Worm (Caenorhabditis elegans): Measurements from ENCODE around the gene slcr-46.1.

slcr-46.1 gene

DNA sequence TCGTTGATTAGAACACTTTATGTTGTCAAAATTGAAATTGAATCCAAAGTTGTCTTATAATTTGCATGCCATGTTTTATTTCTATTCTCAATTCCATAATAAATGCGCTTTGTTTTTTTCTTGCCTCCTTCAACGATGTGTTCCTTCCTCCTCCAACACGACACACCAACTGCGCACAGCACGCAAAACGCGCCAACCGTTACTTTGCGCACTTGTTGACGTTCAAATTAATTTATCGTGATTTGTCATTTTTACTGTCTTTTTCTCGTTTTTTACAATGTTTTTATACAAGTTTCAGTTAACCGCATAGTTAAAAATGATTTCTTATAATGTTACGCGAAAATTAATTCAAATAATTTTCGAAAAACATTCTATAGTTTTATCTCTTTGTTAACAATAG is 44.2 kb upstream of the slcr-46.1 start:
- TF ChIP-seq nhr-28 (tag; optimal IDR thresholded peaks at IDR 0.05) (peak; percentile 35), dmd-6 (GFP tag; IDR thresholded peaks at IDR 0.05) (peak; percentile 31; the same call in 1 of the 2 replicates), hmg-1.1 (GFP tag; IDR thresholded peaks at IDR 0.05) (peak; percentile 62; the same call in 1 of the 2 replicates), dpl-1 (GFP tag; optimal IDR thresholded peaks at IDR 0.05) (peak; percentile 64), lsy-2 (tag; optimal IDR thresholded peaks at IDR 0.05) (no peak), nhr-48 (tag; optimal IDR thresholded peaks at IDR 0.05) (no peak), mes-2 (tag; optimal IDR thresholded peaks at IDR 0.05; ENCODE audit: poor library complexity, severe bottlenecking) (peak; percentile 62), nhr-77 (tag; optimal IDR thresholded peaks at IDR 0.05) (no peak), dve-1 (tag; optimal IDR thresholded peaks at IDR 0.05; ENCODE audit: insufficient read depth) (peak; percentile 43), aha-1 (tag) (peak; percentile 17), mep-1 (tag; optimal IDR thresholded peaks at IDR 0.05) (peak; percentile 77), mxl-3 (GFP tag; optimal IDR thresholded peaks at IDR 0.05) (peak; percentile 54), rbr-2 (tag; optimal IDR thresholded peaks at IDR 0.05) (peak; percentile 65), unc-39 (tag; optimal IDR thresholded peaks at IDR 0.05) (no peak), lin-13 (GFP tag; optimal IDR thresholded peaks at IDR 0.05) (peak; percentile 4), daf-16 (GFP tag; optimal IDR thresholded peaks at IDR 0.05) (no peak), daf-16 (tag; optimal IDR thresholded peaks at IDR 0.05) (peak; percentile 18), hlh-30 (tag; optimal IDR thresholded peaks at IDR 0.05; ENCODE audit: insufficient read depth) (peak; percentile 1), hlh-11 (tag; optimal IDR thresholded peaks at IDR 0.05) (peak; percentile 43)

DNA sequence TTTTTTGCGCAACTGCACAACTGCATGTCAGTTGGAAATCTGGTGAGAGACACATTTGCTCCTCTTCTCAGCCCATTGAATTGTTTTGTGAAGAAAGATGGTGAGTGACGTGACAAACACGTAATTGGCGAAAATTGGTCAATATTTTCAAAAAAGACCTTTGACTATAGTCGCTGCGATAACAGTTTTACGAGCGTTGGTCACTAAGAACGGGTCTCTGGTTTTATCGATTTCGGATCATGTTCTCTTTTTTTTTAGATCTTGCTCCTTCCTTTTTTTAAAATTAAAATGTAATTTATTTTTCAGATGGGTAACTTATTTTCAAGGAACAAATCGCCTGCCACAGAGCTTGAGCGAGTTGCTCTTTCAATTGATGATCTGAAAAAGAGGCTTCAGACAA is 43.7 kb upstream of the slcr-46.1 start, which contains the start of gene lnp-1:
lnp-1 (plus strand) TSS at position 301 of the 400 bp plus-strand sequence.
- no peak for TF ChIP-seq lsy-2 (tag; optimal IDR thresholded peaks at IDR 0.05)
- no peak for TF ChIP-seq nhr-48 (tag; optimal IDR thresholded peaks at IDR 0.05)
- no peak for TF ChIP-seq daf-16 (GFP tag; optimal IDR thresholded peaks at IDR 0.05)
- peak; percentile 69 for TF ChIP-seq daf-16 (tag; optimal IDR thresholded peaks at IDR 0.05)
- TF ChIP-seq nhr-6 (tag; optimal IDR thresholded peaks at IDR 0.05): no peak

- TF ChIP-seq ceh-28 (tag; optimal IDR thresholded peaks at IDR 0.05) (no peak), F44E2.7 (GFP tag; IDR thresholded peaks at IDR 0.05) (no peak), nhr-10 (tag; optimal IDR thresholded peaks at IDR 0.05) (no peak), Y75B8A.6 (GFP tag; IDR thresholded peaks at IDR 0.05) (no peak), T26A8.4 (GFP tag; IDR thresholded peaks at IDR 0.05) (no peak), nhr-28 (tag; optimal IDR thresholded peaks at IDR 0.05) (no peak), dpl-1 (GFP tag; optimal IDR thresholded peaks at IDR 0.05) (no peak)
These were observed 39.9 kb upstream of the slcr-46.1 start, which contains the start of gene flp-12 for ce11 chrX:4592250-4592649. flp-12 (minus strand) TSS chrX:4592350.

- TF ChIP-seq set-16 (GFP tag; IDR thresholded peaks at IDR 0.05) (peak; percentile 81), F44E2.7 (GFP tag; IDR thresholded peaks at IDR 0.05) (no peak)
These were observed 34.7 kb upstream of the slcr-46.1 start for ce11 chrX:4597419-4597818.

DNA sequence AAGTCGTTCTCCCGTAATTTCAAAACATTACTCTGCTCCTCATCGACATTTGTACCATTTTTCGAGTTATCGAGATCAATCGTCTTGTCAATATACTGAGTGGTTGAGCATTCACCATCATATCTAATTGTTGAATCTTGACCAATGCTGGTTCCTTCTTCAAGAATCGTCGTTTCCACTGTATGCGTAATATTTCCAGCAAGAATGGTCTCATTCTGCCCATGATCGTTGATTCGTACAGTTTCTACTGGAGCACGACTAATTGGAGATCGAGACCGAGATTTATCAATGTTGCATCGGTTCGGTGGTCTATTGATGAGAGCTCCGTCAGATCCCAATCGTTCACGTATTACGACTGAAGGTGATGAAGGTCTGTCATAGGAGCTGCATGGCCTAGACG is 32.6 kb upstream of the slcr-46.1 start:
- no peak for TF ChIP-seq lin-29 (GFP tag; IDR thresholded peaks at IDR 0.05)
- TF ChIP-seq aha-1 (tag): peak; percentile 75

DNA sequence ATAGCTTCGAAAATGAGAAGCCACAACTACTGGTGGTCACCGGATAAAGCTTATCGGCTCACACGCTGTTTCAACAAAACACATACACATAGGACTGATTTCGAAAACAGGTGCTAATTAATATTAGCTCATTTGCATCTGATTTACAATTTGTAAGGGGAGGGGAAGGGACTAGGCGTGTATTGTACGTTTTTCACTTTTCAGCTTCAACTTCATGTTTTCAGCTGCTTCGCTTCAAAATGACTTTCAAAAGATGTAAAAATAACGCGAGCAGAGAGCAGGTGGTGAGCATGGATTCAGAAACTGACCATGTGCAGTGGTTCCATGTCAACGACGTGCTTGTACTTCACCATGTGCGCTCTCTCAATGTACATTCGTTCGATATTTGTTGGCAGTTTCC is 31.2 kb upstream of the slcr-46.1 start:
- TF ChIP-seq D1046.2 (GFP tag; IDR thresholded peaks at IDR 0.05): no peak
- no peak for TF ChIP-seq zip-11 (GFP tag; IDR thresholded peaks at IDR 0.05)
- TF ChIP-seq Y48G9A.11 (GFP tag; IDR thresholded peaks at IDR 0.05): no peak
- no peak for TF ChIP-seq madf-5 (GFP tag; IDR thresholded peaks at IDR 0.05)
- no peak for TF ChIP-seq dmd-9 (GFP tag; IDR thresholded peaks at IDR 0.05)
- TF ChIP-seq mep-1 (tag; optimal IDR thresholded peaks at IDR 0.05): no peak
- TF ChIP-seq unc-62 (GFP tag; optimal IDR thresholded peaks at IDR 0.05 in 1 of 2): peak in 1 of 2 experiments; percentile 94
- no peak for TF ChIP-seq unc-62 (tag; optimal IDR thresholded peaks at IDR 0.05)

Data from whole organism, L4 larva.